Worm (Caenorhabditis elegans) whole organism, L4 larva: ENCODE results near the gene nhr-268.

ENCODE experiments used
- ces-1 ChIP-seq: fragments of 150-350 bp; sonication (generic microtip); optimal IDR thresholded peaks from 4 replicates; lab custom pipeline; 2014; ENCODE audit warnings: missing biosample characterization, missing genetic modification reagents, missing genetic modification characterization
- lsy-2 ChIP-seq, 2 experiments: fragments of 150-350 bp in 1 of 2; sonication (generic microtip) in 1 of 2; optimal IDR thresholded peaks; 2 replicates each; lab custom pipeline; 2014 to 2017; ENCODE audit warnings: missing biosample characterization in 2 of 2, missing genetic modification characterization in 2 of 2
- mdl-1 ChIP-seq, 2 experiments: fragments of 150-350 bp in 1 of 2; sonication (generic microtip) in 1 of 2; optimal IDR thresholded peaks; 2 replicates each; lab custom pipeline; 2014 to 2017; ENCODE audit warnings: missing biosample characterization in 2 of 2, missing genetic modification characterization in 2 of 2
- nhr-11 ChIP-seq: fragments of 150-350 bp; optimal IDR thresholded peaks from 2 replicates; lab custom pipeline; 2014; ENCODE audit warnings: missing biosample characterization, missing genetic modification characterization
- unc-62 ChIP-seq, 3 experiments: fragments of 150-350 bp in 1 of 3; sonication (generic microtip); optimal IDR thresholded peaks in 2 of 3; peaks in 1 of 3; 1 replicate in 1 of 3; 2 replicates in 2 of 3; lab custom pipeline; 2014 to 2017; ENCODE audit warnings: missing biosample characterization in 3 of 3, missing genetic modification characterization in 3 of 3, missing genetic modification reagents in 3 of 3, missing genotype in 1 of 3

DNA sequence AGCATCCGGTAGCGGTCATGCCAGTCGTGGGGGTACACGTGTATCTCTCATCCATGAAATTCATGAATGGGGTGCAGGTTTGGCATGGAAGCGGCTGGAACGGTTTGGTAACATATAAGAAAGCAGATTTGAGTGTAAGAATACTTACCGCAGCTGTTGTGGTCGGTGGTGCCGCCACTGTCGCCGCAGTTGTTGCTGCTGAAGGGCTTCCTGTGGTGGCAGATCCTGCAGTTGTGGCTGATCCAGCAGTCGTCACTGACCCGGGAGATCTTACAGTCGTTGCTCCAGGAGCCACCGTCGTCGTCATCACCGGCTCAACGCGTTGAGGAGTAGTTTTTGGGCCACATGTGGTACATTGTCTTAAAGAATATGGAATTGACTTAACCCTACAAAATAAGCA is 43.0 kb downstream of the nhr-268 start:
- TF ChIP-seq lsy-2 (tag; optimal IDR thresholded peaks at IDR 0.05; lab: Kevin White, UChicago) = no peak
- no peak for TF ChIP-seq nhr-11 (tag; lab: Kevin White, UChicago)
- no peak for TF ChIP-seq mdl-1 (tag; optimal IDR thresholded peaks at IDR 0.05; lab: Kevin White, UChicago)
- no peak for TF ChIP-seq unc-62 (GFP tag; optimal IDR thresholded peaks at IDR 0.05 in 1 of 2; lab: Kevin White, UChicago)
- no peak for TF ChIP-seq unc-62 (tag; optimal IDR thresholded peaks at IDR 0.05; lab: Kevin White, UChicago)
- no peak for TF ChIP-seq ces-1
